Worm (Caenorhabditis elegans): ENCODE measurements around the gene R02F11.10.

Gene R02F11.10

ce11 chrV:4755308-4756029 lies 33.5 kb upstream of the R02F11.10 start, which contains the start of gene pgl-3:
Gene pgl-3 (plus strand): TSS chrV:4755979.
- TF ChIP-seq Y56A3A.18 (GFP tag; IDR thresholded peaks at IDR 0.05) = peak; percentile 42; the same call in 1 of the 2 replicates
- TF ChIP-seq ceh-79 (tag; optimal IDR thresholded peaks at IDR 0.05) = no peak
- peak; percentile 83 for TF ChIP-seq hsf-1 (GFP tag; IDR thresholded peaks at IDR 0.05)
- TF ChIP-seq him-1 (tag; optimal IDR thresholded peaks at IDR 0.05) = peak; percentile 46
- TF ChIP-seq B0019.2 (GFP tag; conservative IDR thresholded peaks at IDR 0.05) = 0 out of 2 replicates have a peak, but pooled peaks have one; percentile 8
- TF ChIP-seq egl-44 (GFP tag; IDR thresholded peaks at IDR 0.05) = 0 out of 2 replicates have a peak, but pooled peaks have one; percentile 54
- TF ChIP-seq T26A5.8 (tag; optimal IDR thresholded peaks at IDR 0.05) = no peak
- no peak for TF ChIP-seq ceh-100 (GFP tag; IDR thresholded peaks at IDR 0.05)
- no peak for TF ChIP-seq lin-40 (tag; optimal IDR thresholded peaks at IDR 0.05)
- TF ChIP-seq efl-1 (GFP tag; optimal IDR thresholded peaks at IDR 0.05) = peak; percentile 47
- no peak for TF ChIP-seq F23B12.7 (tag; optimal IDR thresholded peaks at IDR 0.05; ENCODE audit: insufficient read depth)
- TF ChIP-seq akir-1 (GFP tag; optimal IDR thresholded peaks at IDR 0.05) = no peak
- peak; percentile 34 for TF ChIP-seq hmg-1.2 (GFP tag; IDR thresholded peaks at IDR 0.05)
- no peak for TF ChIP-seq nfya-2 (GFP tag; IDR thresholded peaks at IDR 0.05)
- TF ChIP-seq hrde-1 (tag; optimal IDR thresholded peaks at IDR 0.05; ENCODE audit: borderline replicate concordance) = peak; percentile 88
- peak; percentile 24 for TF ChIP-seq snpc-4 (GFP tag; optimal IDR thresholded peaks at IDR 0.05)
- TF ChIP-seq snpc-4 (tag; optimal IDR thresholded peaks at IDR 0.05) = no peak
- TF ChIP-seq Y79H2A.3 (GFP tag; conservative IDR thresholded peaks at IDR 0.05) = peak; percentile 99
- no peak for TF ChIP-seq aptf-3 (GFP tag; IDR thresholded peaks at IDR 0.05)
- no peak for TF ChIP-seq nhr-90 (tag; optimal IDR thresholded peaks at IDR 0.05)
- TF ChIP-seq B0336.3 (GFP tag; IDR thresholded peaks at IDR 0.05) = peak; percentile 48; the same call in 1 of the 2 replicates
- no peak for TF ChIP-seq hmg-20 (GFP tag; IDR thresholded peaks at IDR 0.05)
- TF ChIP-seq ztf-6 (GFP tag; IDR thresholded peaks at IDR 0.05) = no peak
- TF ChIP-seq ztf-25 (GFP tag; IDR thresholded peaks at IDR 0.05) = no peak
- no peak for TF ChIP-seq somi-1 (GFP tag; optimal IDR thresholded peaks at IDR 0.05)
- TF ChIP-seq aptf-2 (GFP tag; conservative IDR thresholded peaks at IDR 0.05) = no peak
- no peak for TF ChIP-seq K12H6.12 (tag; optimal IDR thresholded peaks at IDR 0.05)
- no peak for TF ChIP-seq repo-1 (tag; optimal IDR thresholded peaks at IDR 0.05)
- no peak for TF ChIP-seq nhr-80 (tag; optimal IDR thresholded peaks at IDR 0.05)
- no peak for TF ChIP-seq hlh-12 (tag; optimal IDR thresholded peaks at IDR 0.05)
- TF ChIP-seq K11D2.4 (GFP tag; IDR thresholded peaks at IDR 0.05) = no peak
- no peak for TF ChIP-seq rpc-1 (optimal IDR thresholded peaks at IDR 0.05)
- no peak for TF ChIP-seq rpc-1 (tag; optimal IDR thresholded peaks at IDR 0.05)
- peak; percentile 60; the same call in 1 of the 2 replicates for TF ChIP-seq lin-26 (GFP tag; IDR thresholded peaks at IDR 0.05)
- no peak for TF ChIP-seq F55B11.4 (tag; optimal IDR thresholded peaks at IDR 0.05; ENCODE audit: borderline replicate concordance, insufficient read depth)
- peak; percentile 77; the same call in 1 of the 2 replicates for TF ChIP-seq madf-3 (GFP tag; IDR thresholded peaks at IDR 0.05)
- 0 out of 2 replicates have a peak, but pooled peaks have one; percentile 10 for TF ChIP-seq nfyb-1 (GFP tag; IDR thresholded peaks at IDR 0.05)
- TF ChIP-seq cebp-1 (GFP tag; IDR thresholded peaks at IDR 0.05) = no peak
- peak; percentile 31 for TF ChIP-seq cebp-1 (tag; optimal IDR thresholded peaks at IDR 0.05)
- TF ChIP-seq ccch-3 (GFP tag; optimal IDR thresholded peaks at IDR 0.05) = no peak
- TF ChIP-seq F52B5.7 (tag; optimal IDR thresholded peaks at IDR 0.05) = no peak
- TF ChIP-seq ceh-91 (GFP tag; IDR thresholded peaks at IDR 0.05) = peak; percentile 45; the same call in 1 of the 2 replicates
- no peak for TF ChIP-seq lir-1 (GFP tag; conservative IDR thresholded peaks at IDR 0.05)
- no peak for TF ChIP-seq egl-18 (GFP tag; IDR thresholded peaks at IDR 0.05)
- TF ChIP-seq C17E4.6 (GFP tag; IDR thresholded peaks at IDR 0.05) = peak; percentile 72
- no peak for TF ChIP-seq ceh-58 (GFP tag; IDR thresholded peaks at IDR 0.05)
- TF ChIP-seq let-607 (tag; optimal IDR thresholded peaks at IDR 0.05) = no peak
- TF ChIP-seq madf-10 (tag; optimal IDR thresholded peaks at IDR 0.05) = no peak
